Fruit fly (Drosophila melanogaster) whole organism, embryonic: ENCODE data around the gene Syx4.

Experiments
- ATbp ChIP-seq: fragments of 200-800 bp; sonication (Bioruptor generic); optimal IDR thresholded peaks from 2 replicates; lab custom pipeline; 2017; ENCODE audit warnings: missing biosample characterization, mild to moderate bottlenecking, missing genetic modification characterization, missing genetic modification reagents
- Awh ChIP-seq: fragments of 200-800 bp; sonication (Bioruptor generic); IDR thresholded peaks from 2 replicates; pipeline ENCODE4, ENCODE4 v1.3.6; 2022; ENCODE audit warnings: missing biosample characterization, missing genetic modification characterization
- CG10147 ChIP-seq: fragments of 200-800 bp; sonication (Bioruptor generic); optimal IDR thresholded peaks from 2 replicates; lab custom pipeline; 2019; ENCODE audit warnings: missing biosample characterization, mild to moderate bottlenecking, missing genetic modification characterization, moderate library complexity
- CG10543 ChIP-seq: fragments of 200-800 bp; sonication (Bioruptor generic); optimal IDR thresholded peaks from 3 replicates; lab custom pipeline; 2017; ENCODE audit warnings: missing biosample characterization, mild to moderate bottlenecking, missing genetic modification characterization, moderate library complexity
- CG11247 ChIP-seq: fragments of 200-800 bp; sonication (Bioruptor generic); IDR thresholded peaks from 2 replicates; pipeline ENCODE4 v1.3.6; 2022; ENCODE audit warnings: missing biosample characterization, missing genetic modification characterization
- CG15479 ChIP-seq: fragments of 200-800 bp; sonication (Bioruptor generic); optimal IDR thresholded peaks from 3 replicates; lab custom pipeline; 2019; ENCODE audit warnings: missing biosample characterization, mild to moderate bottlenecking, missing genetic modification characterization, moderate library complexity
- CG17802 ChIP-seq: fragments of 200-800 bp; sonication (Bioruptor generic); optimal IDR thresholded peaks from 2 replicates; lab custom pipeline; 2018; ENCODE audit warnings: missing biosample characterization, mild to moderate bottlenecking, missing genetic modification characterization, moderate library complexity
- CG1832 ChIP-seq: fragments of 200-800 bp; sonication (Bioruptor generic); optimal IDR thresholded peaks from 2 replicates; lab custom pipeline; 2017; ENCODE audit warnings: missing biosample characterization, mild to moderate bottlenecking, missing genetic modification characterization, inconsistent platforms
- CG5953 ChIP-seq: fragments of 200-800 bp; sonication (Bioruptor generic); IDR thresholded peaks from 2 replicates; pipeline ENCODE4 v1.3.6; 2022; ENCODE audit warnings: missing biosample characterization, missing genetic modification characterization
- CG6689 ChIP-seq: fragments of 200-800 bp; sonication (Bioruptor generic); IDR thresholded peaks from 2 replicates; pipeline ENCODE4 v1.3.6; 2022; ENCODE audit warnings: missing biosample characterization, missing genetic modification characterization
- CG7372 ChIP-seq: fragments of 200-800 bp; sonication (Bioruptor generic); IDR thresholded peaks from 2 replicates; pipeline ENCODE4 v1.3.6; 2022; ENCODE audit warnings: missing biosample characterization, missing genetic modification characterization
- CG8765 ChIP-seq: fragments of 200-800 bp; sonication (Bioruptor generic); IDR thresholded peaks from 2 replicates; pipeline ENCODE4 v1.3.6; 2022; ENCODE audit warnings: missing biosample characterization, missing genetic modification characterization
- CG9215 ChIP-seq: fragments of 200-800 bp; sonication (Bioruptor generic); IDR thresholded peaks from 2 replicates; pipeline ENCODE4 v1.3.6; 2022; ENCODE audit warnings: missing biosample characterization, missing genetic modification characterization
- Chrac-16 ChIP-seq: fragments of 200-800 bp; sonication (Bioruptor generic); optimal IDR thresholded peaks from 3 replicates; lab custom pipeline; 2016; ENCODE audit warnings: missing biosample characterization, missing genetic modification characterization
- Deaf1 ChIP-seq: fragments of 200-800 bp; optimal IDR thresholded peaks from 3 replicates; lab custom pipeline; 2019; ENCODE audit warnings: missing biosample characterization, mild to moderate bottlenecking, missing genetic modification characterization, moderate library complexity
- Dp ChIP-seq: fragments of 200-800 bp; sonication (Bioruptor generic); optimal IDR thresholded peaks from 2 replicates; lab custom pipeline; 2018; ENCODE audit warnings: missing biosample characterization, mild to moderate bottlenecking, missing genetic modification characterization, moderate library complexity
- Gsc ChIP-seq: fragments of 200-800 bp; sonication (Bioruptor generic); IDR thresholded peaks from 2 replicates; pipeline ENCODE4 v1.3.6; 2022; ENCODE audit warnings: missing biosample characterization, missing genetic modification characterization
- H15 ChIP-seq: fragments of 200-800 bp; sonication (Bioruptor generic); IDR thresholded peaks from 3 replicates; pipeline ENCODE4 v1.3.6; 2022; ENCODE audit warnings: missing biosample characterization, missing genetic modification characterization
- HmgZ ChIP-seq: fragments of 200-800 bp; sonication (Bioruptor generic); optimal IDR thresholded peaks from 2 replicates; lab custom pipeline; 2018; ENCODE audit warnings: missing biosample characterization, mild to moderate bottlenecking, missing genetic modification characterization
- Mes4 ChIP-seq: fragments of 200-800 bp; sonication (Bioruptor generic); optimal IDR thresholded peaks from 2 replicates; lab custom pipeline; 2016; ENCODE audit warnings: missing biosample characterization, missing genetic modification characterization
- Pdp1 ChIP-seq, 2 experiments: fragments of 200-800 bp; sonication (Bioruptor generic); optimal IDR thresholded peaks; 3 replicates each; lab custom pipeline; 2016; ENCODE audit warnings: missing biosample characterization in 2 of 2, missing genetic modification characterization in 2 of 2, mild to moderate bottlenecking in 1 of 2, moderate library complexity in 1 of 2
- Rx ChIP-seq: fragments of 200-800 bp; sonication (Bioruptor generic); IDR thresholded peaks from 2 replicates; pipeline ENCODE4 v1.3.6; 2022; ENCODE audit warnings: missing biosample characterization, missing genetic modification characterization
- Ssrp ChIP-seq: fragments of 200-800 bp; sonication (Bioruptor generic); optimal IDR thresholded peaks from 2 replicates; lab custom pipeline; 2018; ENCODE audit warnings: missing biosample characterization, mild to moderate bottlenecking, missing genetic modification characterization, moderate library complexity
- bab2 ChIP-seq: fragments of 200-800 bp; sonication (Bioruptor generic); optimal IDR thresholded peaks from 2 replicates; lab custom pipeline; 2016; ENCODE audit warnings: missing biosample characterization, missing genetic modification characterization
- cad ChIP-seq: fragments of >200 bp; optimal IDR thresholded peaks from 2 replicates; lab custom pipeline; 2017; ENCODE audit warnings: missing biosample characterization, missing genetic modification characterization
- corto ChIP-seq: fragments of 200-800 bp; sonication (Bioruptor generic); optimal IDR thresholded peaks from 2 replicates; lab custom pipeline; 2016; ENCODE audit warnings: missing biosample characterization, mild to moderate bottlenecking, missing genetic modification characterization, moderate library complexity
- danr ChIP-seq: fragments of 200-800 bp; sonication (Bioruptor generic); IDR thresholded peaks from 2 replicates; pipeline ENCODE4 v1.3.6; 2022; ENCODE audit warnings: missing biosample characterization, missing genetic modification characterization
- fd64A ChIP-seq: fragments of 200-800 bp; sonication (Bioruptor generic); optimal IDR thresholded peaks from 3 replicates; lab custom pipeline; 2018; ENCODE audit warnings: missing biosample characterization, mild to moderate bottlenecking, missing genetic modification characterization
- fru ChIP-seq: fragments of >200 bp; optimal IDR thresholded peaks from 2 replicates; lab custom pipeline; 2017
- gro ChIP-seq: fragments of 200-800 bp; sonication (Bioruptor generic); optimal IDR thresholded peaks from 2 replicates; lab custom pipeline; 2016; ENCODE audit warnings: missing biosample characterization, missing genetic modification characterization
- gsb ChIP-seq: fragments of 200-800 bp; sonication (Bioruptor generic); IDR thresholded peaks from 2 replicates; pipeline ENCODE4 v1.3.6; 2022; ENCODE audit warnings: missing biosample characterization, missing genetic modification characterization
- gsb-n ChIP-seq: fragments of 200-800 bp; sonication (Bioruptor generic); optimal IDR thresholded peaks from 3 replicates; lab custom pipeline; 2018; ENCODE audit warnings: missing biosample characterization, mild to moderate bottlenecking, missing genetic modification characterization
- hkb ChIP-seq, 2 experiments: fragments of 200-800 bp in 1 of 2; fragments of >200 bp in 1 of 2; sonication (Bioruptor generic) in 1 of 2; IDR thresholded peaks in 1 of 2; optimal IDR thresholded peaks in 1 of 2; 2 replicates each; pipeline versions ENCODE4 v1.3.6 to Lab custom; 2017 to 2022; ENCODE audit warnings: missing biosample characterization in 1 of 2, missing genetic modification characterization in 1 of 2
- kay ChIP-seq: fragments of 200-800 bp; sonication (Bioruptor generic); optimal IDR thresholded peaks from 2 replicates; lab custom pipeline; 2016; ENCODE audit warnings: missing biosample characterization, missing genetic modification characterization
- lab ChIP-seq: fragments of 200-800 bp; sonication (Bioruptor generic); optimal IDR thresholded peaks from 3 replicates; lab custom pipeline; 2017; ENCODE audit warnings: missing biosample characterization, missing genetic modification characterization, mild to moderate bottlenecking, moderate library complexity, missing genetic modification reagents
- nmo ChIP-seq: fragments of 200-800 bp; sonication (Bioruptor generic); optimal IDR thresholded peaks from 2 replicates; lab custom pipeline; 2018; ENCODE audit warnings: missing biosample characterization, mild to moderate bottlenecking, missing genetic modification characterization, moderate library complexity
- peb ChIP-seq: fragments of 200-800 bp; sonication (Bioruptor generic); IDR thresholded peaks from 2 replicates; pipeline ENCODE4 v1.3.6; 2022; ENCODE audit warnings: missing biosample characterization, missing genetic modification characterization
- pnt ChIP-seq: fragments of 200-800 bp; sonication (Bioruptor generic); optimal IDR thresholded peaks from 3 replicates; lab custom pipeline; 2016; ENCODE audit warnings: missing biosample characterization, missing genetic modification characterization
- ro ChIP-seq: fragments of 200-800 bp; sonication (Bioruptor generic); IDR thresholded peaks from 2 replicates; pipeline ENCODE4 v1.3.6; 2022; ENCODE audit warnings: missing biosample characterization, missing genetic modification characterization
- sens ChIP-seq: fragments of 200-800 bp; sonication (Bioruptor generic); peaks from one replicate; lab custom pipeline; 2016; ENCODE audit warnings: missing biosample characterization, missing genetic modification characterization
- shn ChIP-seq: fragments of 200-800 bp; sonication (Bioruptor generic); optimal IDR thresholded peaks from 3 replicates; lab custom pipeline; 2016; ENCODE audit warnings: missing biosample characterization, missing genetic modification characterization
- sob ChIP-seq: fragments of 200-800 bp; sonication (Bioruptor generic); IDR thresholded peaks from 2 replicates; pipeline ENCODE4 v1.3.6; 2022; ENCODE audit warnings: missing biosample characterization, missing genetic modification characterization

Gene Syx4

DNA sequence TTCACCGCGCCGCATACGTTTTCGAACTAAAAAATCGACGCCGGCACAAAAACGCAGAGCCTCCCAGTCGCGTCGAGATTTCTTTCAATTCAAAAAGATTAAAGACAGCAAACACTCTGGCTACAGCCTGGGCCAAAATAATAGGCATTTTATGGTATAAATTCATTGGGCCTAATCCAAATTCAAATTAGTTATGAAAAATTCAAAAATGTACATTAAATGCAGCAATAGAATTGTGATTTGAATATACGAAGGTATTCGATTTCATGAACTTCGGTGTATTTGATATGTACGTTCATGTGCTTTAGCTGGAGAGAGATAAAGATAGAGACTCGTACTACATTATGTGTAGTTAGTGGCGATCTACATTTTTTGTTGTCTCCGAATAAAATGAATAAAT lies at the start of gene Syx4 (continued):
- TF ChIP-seq CG10543 (GFP tag; lab: Kevin White, UChicago) = peak; percentile 39
- peak; percentile 91 for TF ChIP-seq CG11247 (GFP tag; lab: Robert Waterston, UW)
- peak; percentile 49; the same call in 1 of the 2 replicates for TF ChIP-seq Gsc (GFP tag; lab: Robert Waterston, UW)
- TF ChIP-seq sens (GFP tag; lab: Kevin White, UChicago) = peak; percentile 97
- peak; percentile 88 for TF ChIP-seq ATbp
- TF ChIP-seq CG17802 (tag; lab: Kevin White, UChicago) = peak; percentile 59
- peak; percentile 92 for TF ChIP-seq CG5953 (GFP tag; lab: Robert Waterston, UW)
- peak; percentile 88 for TF ChIP-seq CG10147 (GFP tag; lab: Kevin White, UChicago)
- peak; percentile 72 for TF ChIP-seq Deaf1 (tag; lab: Kevin White, UChicago)
- peak; percentile 79 for TF ChIP-seq Chrac-16 (GFP tag; lab: Kevin White, UChicago)
- TF ChIP-seq Dp (GFP tag; lab: Kevin White, UChicago) = no peak
- peak; percentile 94 for TF ChIP-seq gro (GFP tag; lab: Kevin White, UChicago)
- no peak for TF ChIP-seq CG15479 (GFP tag; lab: Kevin White, UChicago)
- TF ChIP-seq kay (GFP tag; lab: Kevin White, UChicago) = peak; percentile 73
- TF ChIP-seq bab2 (GFP tag; lab: Kevin White, UChicago) = peak; percentile 89
- peak; percentile 89 for TF ChIP-seq Awh
- TF ChIP-seq Ssrp (tag; lab: Kevin White, UChicago) = peak; percentile 81
- no peak for TF ChIP-seq fru (lab: Kevin White, UChicago)
- TF ChIP-seq lab = peak; percentile 97
- peak; percentile 88 for TF ChIP-seq nmo (GFP tag; lab: Kevin White, UChicago)
- peak; percentile 90 for TF ChIP-seq HmgZ
- peak; percentile 71 for TF ChIP-seq peb (GFP tag; lab: Robert Waterston, UW)
- TF ChIP-seq sob (GFP tag; lab: Robert Waterston, UW) = peak; percentile 93
- TF ChIP-seq shn (GFP tag; lab: Kevin White, UChicago) = peak; percentile 76
- peak; percentile 76 for TF ChIP-seq Mes4 (GFP tag; lab: Kevin White, UChicago)
- TF ChIP-seq CG9215 (GFP tag; lab: Robert Waterston, UW) = peak; percentile 69
- TF ChIP-seq pnt (GFP tag; lab: Kevin White, UChicago) = peak; percentile 71
- no peak for TF ChIP-seq cad
- TF ChIP-seq fd64A (GFP tag; lab: Kevin White, UChicago) = peak; percentile 49

DNA sequence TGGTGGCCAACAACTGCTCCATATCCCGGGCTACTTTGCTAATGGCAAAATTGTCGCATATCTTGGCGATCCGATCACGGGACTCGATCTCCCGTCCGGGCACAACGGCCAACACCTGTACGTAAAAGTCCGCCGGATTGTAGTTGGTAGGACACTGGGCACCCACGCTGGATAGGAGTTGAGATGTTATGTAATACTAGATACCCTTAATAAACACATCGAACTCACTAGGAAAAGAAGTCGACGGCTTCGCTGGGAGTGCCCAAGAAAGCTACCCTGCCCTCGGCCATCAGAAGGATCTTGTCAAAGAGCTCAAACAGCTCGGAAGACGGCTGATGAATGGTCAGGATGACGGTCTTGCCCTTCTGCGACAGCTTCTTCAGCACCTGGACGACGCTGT lies 48.0 kb upstream of the Syx4 start:
- 0 out of 2 replicates have a peak, but pooled peaks have one; percentile 30 for TF ChIP-seq gsb (GFP tag; lab: Robert Waterston, UW)
- 0 out of 2 replicates have a peak, but pooled peaks have one; percentile 20 for TF ChIP-seq Rx (GFP tag; lab: Robert Waterston, UW)
- no peak for TF ChIP-seq ro (GFP tag; lab: Robert Waterston, UW)
- no peak for TF ChIP-seq pnt (GFP tag; lab: Kevin White, UChicago)
- no peak for TF ChIP-seq CG1832 (GFP tag; lab: Kevin White, UChicago)
- TF ChIP-seq Pdp1 (GFP tag; optimal IDR thresholded peaks at IDR 0.05; lab: Kevin White, UChicago) = peak in 1 of 2 experiments; percentile 93
- TF ChIP-seq CG8765 (GFP tag; lab: Robert Waterston, UW) = no peak
- 0 out of 2 replicates have a peak, but pooled peaks have one; percentile 7 for TF ChIP-seq CG6689 (GFP tag; lab: Robert Waterston, UW)
- TF ChIP-seq hkb (optimal IDR thresholded peaks at IDR 0.05; lab: Kevin White, UChicago) = no peak
- TF ChIP-seq hkb (GFP tag; IDR thresholded peaks at IDR 0.05; lab: Robert Waterston, UW) = no peak
- TF ChIP-seq H15 (GFP tag; lab: Robert Waterston, UW) = 0 out of 3 replicates have a peak, but pooled peaks have one; percentile 20
- no peak for TF ChIP-seq danr (GFP tag; lab: Robert Waterston, UW)
- no peak for TF ChIP-seq CG7372 (GFP tag; lab: Robert Waterston, UW)
- no peak for TF ChIP-seq gsb-n (tag; lab: Kevin White, UChicago)
- TF ChIP-seq corto (GFP tag; lab: Kevin White, UChicago) = no peak
